Worm (Caenorhabditis elegans) whole organism, L1 larva: ENCODE measurements around the gene cey-1.

Experiments
- blmp-1 ChIP-seq: fragments of 150-350 bp; optimal IDR thresholded peaks from 2 replicates; lab custom pipeline; 2014; ENCODE audit warnings: missing biosample characterization, missing genetic modification characterization
- lin-15B ChIP-seq: fragments of 150-350 bp; sonication (generic microtip); optimal IDR thresholded peaks from 3 replicates; lab custom pipeline; 2014; ENCODE audit warnings: missing biosample characterization, missing genetic modification characterization
- nhr-77 ChIP-seq: fragments of 150-350 bp; optimal IDR thresholded peaks from 2 replicates; lab custom pipeline; 2014; ENCODE audit warnings: missing biosample characterization, missing genetic modification characterization
- pag-3 ChIP-seq: sonication (generic microtip); optimal IDR thresholded peaks from 2 replicates; lab custom pipeline; 2017; ENCODE audit warnings: missing genetic modification characterization, mild to moderate bottlenecking, missing compliant biosample characterization, antibody characterized with exemption, borderline replicate concordance; ENCODE audit not compliant: insufficient read depth
- snpc-4 ChIP-seq: fragments of 150-350 bp; optimal IDR thresholded peaks from 2 replicates; lab custom pipeline; 2014; ENCODE audit warnings: missing biosample characterization, missing genetic modification characterization

DNA sequence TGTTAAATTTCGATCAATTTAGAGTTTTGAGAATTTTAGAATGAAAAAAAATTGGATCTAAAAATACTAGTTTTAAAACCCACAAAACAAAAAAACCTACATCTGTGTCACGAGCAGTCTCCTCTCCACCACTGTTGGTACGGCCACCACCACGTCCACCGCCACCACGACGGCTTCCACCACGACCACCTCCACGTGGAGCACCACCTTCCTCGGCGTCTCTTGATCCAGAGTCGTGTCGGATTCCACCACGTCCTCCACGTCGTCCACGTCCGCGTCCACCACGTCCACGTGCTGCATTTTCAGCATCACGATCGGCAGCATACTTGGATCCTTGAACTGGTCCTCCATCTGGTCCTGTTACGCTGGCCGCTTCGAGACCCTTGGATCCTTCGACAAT, 866 bp downstream of the cey-1 start:
- TF ChIP-seq lin-15B (tag; lab: Kevin White, UChicago) (no peak), nhr-77 (tag; lab: Kevin White, UChicago) (no peak), blmp-1 (tag; lab: Kevin White, UChicago) (no peak), pag-3 (no peak), snpc-4 (no peak)
